Worm (Caenorhabditis elegans) whole organism, late embryonic: ENCODE measurements around the gene kin-16.

Experiments
- ama-1 ChIP-seq: fragments of 150-350 bp; optimal IDR thresholded peaks from 2 replicates; lab custom pipeline; 2014
- ceh-14 ChIP-seq: sonication (generic microtip); optimal IDR thresholded peaks from 2 replicates; lab custom pipeline; 2016; ENCODE audit warnings: missing genotype, missing genetic modification characterization, missing compliant biosample characterization
- dmd-4 ChIP-seq: sonication (generic microtip); optimal IDR thresholded peaks from 2 replicates; lab custom pipeline; 2016; ENCODE audit warnings: borderline replicate concordance, missing genetic modification characterization, missing compliant biosample characterization
- dve-1 ChIP-seq: sonication (generic microtip); optimal IDR thresholded peaks from 2 replicates; lab custom pipeline; 2017; ENCODE audit warnings: antibody characterized with exemption, mild to moderate bottlenecking, missing genetic modification characterization, missing compliant biosample characterization
- fax-1 ChIP-seq: sonication (generic microtip); optimal IDR thresholded peaks from 2 replicates; lab custom pipeline; 2016; ENCODE audit warnings: missing genotype, missing genetic modification characterization, missing compliant biosample characterization
- hlh-15 ChIP-seq: sonication (generic microtip); optimal IDR thresholded peaks from 2 replicates; lab custom pipeline; 2016; ENCODE audit warnings: missing genetic modification characterization, missing compliant biosample characterization
- hlh-6 ChIP-seq: sonication (generic microtip); optimal IDR thresholded peaks from 2 replicates; lab custom pipeline; 2016; ENCODE audit warnings: missing genotype, missing genetic modification characterization, missing compliant biosample characterization
- lim-6 ChIP-seq: sonication (generic microtip); optimal IDR thresholded peaks from 2 replicates; lab custom pipeline; 2016; ENCODE audit warnings: missing genetic modification characterization, missing compliant biosample characterization
- pqm-1 ChIP-seq: sonication (generic microtip); optimal IDR thresholded peaks from 2 replicates; lab custom pipeline; 2016; ENCODE audit warnings: missing genetic modification characterization, missing compliant biosample characterization
- syd-9 ChIP-seq: sonication (generic microtip); optimal IDR thresholded peaks from 2 replicates; lab custom pipeline; 2016; ENCODE audit warnings: mild to moderate bottlenecking, missing genetic modification characterization, moderate library complexity, missing compliant biosample characterization
- tbx-2 ChIP-seq: sonication (generic microtip); optimal IDR thresholded peaks from 2 replicates; lab custom pipeline; 2016; ENCODE audit warnings: missing genetic modification characterization, missing compliant biosample characterization
- tbx-7 ChIP-seq: sonication (generic microtip); optimal IDR thresholded peaks from 2 replicates; lab custom pipeline; 2016; ENCODE audit warnings: missing genotype, missing genetic modification characterization, missing compliant biosample characterization

- TF ChIP-seq dmd-4 (tag; lab: Kevin White, UChicago) (no peak), syd-9 (tag; lab: Kevin White, UChicago) (no peak), ceh-14 (tag; lab: Kevin White, UChicago) (no peak), hlh-6 (tag; lab: Kevin White, UChicago) (no peak), hlh-15 (tag; lab: Kevin White, UChicago) (no peak), ama-1 (no peak), pqm-1 (tag; lab: Kevin White, UChicago) (no peak), dve-1 (no peak), tbx-2 (tag; lab: Kevin White, UChicago) (no peak), lim-6 (tag; lab: Kevin White, UChicago) (no peak), tbx-7 (tag; lab: Kevin White, UChicago) (no peak), fax-1 (tag; lab: Kevin White, UChicago) (no peak)
Measured at ce11 chrII:9411497-9411896, 24.4 kb downstream of the kin-16 start, which contains the start of gene M176.9.
